Worm (Caenorhabditis elegans) whole organism, late embryonic: ENCODE measurements around the gene let-756.

Source experiments
- ama-1 ChIP-seq: fragments of 150-350 bp; optimal IDR thresholded peaks from 2 replicates; lab custom pipeline; 2014
- nfya-1 ChIP-seq: sonication (generic microtip); optimal IDR thresholded peaks from 2 replicates; lab custom pipeline; 2017; ENCODE audit warnings: missing genetic modification characterization, mild to moderate bottlenecking, missing compliant biosample characterization, antibody characterized with exemption, moderate library complexity
- nhr-11 ChIP-seq: fragments of 150-350 bp; optimal IDR thresholded peaks from 2 replicates; lab custom pipeline; 2014; ENCODE audit warnings: missing biosample characterization, missing genetic modification characterization
- tbx-2 ChIP-seq: sonication (generic microtip); optimal IDR thresholded peaks from 2 replicates; lab custom pipeline; 2016; ENCODE audit warnings: missing genetic modification characterization, missing compliant biosample characterization

- TF ChIP-seq tbx-2 (tag; lab: Kevin White, UChicago) = no peak
- TF ChIP-seq nhr-11 (tag; lab: Kevin White, UChicago) = no peak
- TF ChIP-seq nfya-1 = no peak
- TF ChIP-seq ama-1 = no peak
These were observed 25.1 kb upstream of the let-756 start, which contains the start of gene znf-622 for ce11 chrIII:6381584-6382391.
